Worm (Caenorhabditis elegans): ENCODE data around the gene F31F7.2.
A peak's percentile ranks its signal among the peaks of the same experiment; 100 is the strongest.

F31F7.2 gene

ce11 chrV:6223315-6224018 lies 47.2 kb upstream of the F31F7.2 start (continued):
- TF ChIP-seq ceh-88 (GFP tag; IDR thresholded peaks at IDR 0.05) (peak; percentile 8; the same call in 1 of the 2 replicates), lir-3 (tag; optimal IDR thresholded peaks at IDR 0.05; ENCODE audit: poor library complexity) (no peak), ces-1 (GFP tag; optimal IDR thresholded peaks at IDR 0.05) (no peak), ztf-4 (tag; optimal IDR thresholded peaks at IDR 0.05) (no peak), aly-2 (tag; optimal IDR thresholded peaks at IDR 0.05) (peak; percentile 59), jun-1 (tag; optimal IDR thresholded peaks at IDR 0.05) (peak; percentile 18), ceh-90 (tag; optimal IDR thresholded peaks at IDR 0.05) (no peak), blmp-1 (tag; optimal IDR thresholded peaks at IDR 0.05) (no peak), mef-2 (tag; optimal IDR thresholded peaks at IDR 0.05) (no peak), rnt-1 (tag; optimal IDR thresholded peaks at IDR 0.05) (no peak), ztf-11 (tag; optimal IDR thresholded peaks at IDR 0.05) (no peak)

- TF ChIP-seq nhr-90 (tag; optimal IDR thresholded peaks at IDR 0.05; ENCODE audit: poor library complexity) (no peak), ets-5 (GFP tag; IDR thresholded peaks at IDR 0.05) (peak; percentile 82; the same call in 1 of the 2 replicates)
Measured at ce11 chrV:6224019-6224335, 46.7 kb upstream of the F31F7.2 start.

DNA sequence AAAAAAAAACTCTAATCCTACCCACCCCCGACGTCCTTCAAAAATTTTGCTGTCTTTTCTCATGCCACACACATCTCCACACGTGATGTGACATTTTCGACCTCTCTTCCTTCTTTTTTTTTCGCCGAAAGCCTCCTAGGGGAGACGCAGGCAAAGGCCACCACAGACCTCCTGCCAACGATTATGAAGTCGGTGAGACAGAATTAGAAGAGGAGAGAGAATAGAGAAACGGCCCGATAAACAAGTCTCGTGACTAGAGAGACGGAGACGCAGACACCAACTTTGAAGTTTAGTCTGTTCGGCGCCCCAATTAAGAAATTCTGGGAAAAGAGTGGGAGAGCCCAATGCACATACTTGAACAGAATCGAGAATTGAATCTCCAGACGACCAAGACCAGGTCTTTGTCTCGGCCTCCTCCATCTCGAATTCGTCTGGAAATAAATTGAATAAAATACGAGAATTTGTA lies 46.1 kb upstream of the F31F7.2 start:
- TF ChIP-seq unc-130 (tag; optimal IDR thresholded peaks at IDR 0.05): peak; percentile 90
- TF ChIP-seq sptf-1 (tag; optimal IDR thresholded peaks at IDR 0.05): no peak
- TF ChIP-seq elt-3 (tag; optimal IDR thresholded peaks at IDR 0.05): peak in 5 of 6 experiments; percentile 30 to 91 (median 64)
- peak; percentile 92 for TF ChIP-seq mab-9 (GFP tag; IDR thresholded peaks at IDR 0.05)
- TF ChIP-seq snpc-4 (tag; optimal IDR thresholded peaks at IDR 0.05): peak; percentile 83
- TF ChIP-seq grh-1 (GFP tag; IDR thresholded peaks at IDR 0.05): peak; percentile 93
- peak; percentile 98 for TF ChIP-seq ama-1 (optimal IDR thresholded peaks at IDR 0.05)
- TF ChIP-seq skn-1 (tag; optimal IDR thresholded peaks at IDR 0.05): peak; percentile 93
- TF ChIP-seq nhr-19 (GFP tag; conservative IDR thresholded peaks at IDR 0.05): peak; percentile 94
- TF ChIP-seq ceh-82 (tag; optimal IDR thresholded peaks at IDR 0.05): peak; percentile 81 to 95 (median 87)
- TF ChIP-seq egl-27 (tag; optimal IDR thresholded peaks at IDR 0.05): peak; percentile 74 to 86
- no peak for TF ChIP-seq pqm-1 (tag; optimal IDR thresholded peaks at IDR 0.05)
- peak; percentile 69 to 89 for TF ChIP-seq lin-35 (GFP tag; optimal IDR thresholded peaks at IDR 0.05)
- peak; percentile 94 for TF ChIP-seq egl-13 (tag; optimal IDR thresholded peaks at IDR 0.05)
- TF ChIP-seq C16A3.4 (tag; optimal IDR thresholded peaks at IDR 0.05): peak; percentile 94
- peak; percentile 100 for TF ChIP-seq nhr-71 (tag; optimal IDR thresholded peaks at IDR 0.05)
- no peak for TF ChIP-seq unc-62 (GFP tag; optimal IDR thresholded peaks at IDR 0.05)
- peak; percentile 99 for TF ChIP-seq nhr-85 (tag)
- TF ChIP-seq aha-1 (tag; optimal IDR thresholded peaks at IDR 0.05): peak; percentile 91
- no peak for TF ChIP-seq F16B12.6 (tag; optimal IDR thresholded peaks at IDR 0.05)
- no peak for TF ChIP-seq tlp-1 (tag; optimal IDR thresholded peaks at IDR 0.05)
- TF ChIP-seq irx-1 (tag; optimal IDR thresholded peaks at IDR 0.05): peak; percentile 92
- no peak for TF ChIP-seq ets-5 (GFP tag; IDR thresholded peaks at IDR 0.05)
- peak; percentile 98 for TF ChIP-seq lin-13 (GFP tag; optimal IDR thresholded peaks at IDR 0.05)
- TF ChIP-seq dsc-1 (tag; optimal IDR thresholded peaks at IDR 0.05): peak; percentile 99
- TF ChIP-seq fos-1 (tag; optimal IDR thresholded peaks at IDR 0.05): peak; percentile 89
- TF ChIP-seq zag-1 (tag; optimal IDR thresholded peaks at IDR 0.05): no peak
- TF ChIP-seq dpl-1 (GFP tag; optimal IDR thresholded peaks at IDR 0.05): peak; percentile 67 to 75 (median 69)
- TF ChIP-seq swsn-7 (tag; optimal IDR thresholded peaks at IDR 0.05): peak; percentile 98
- peak; percentile 82 for TF ChIP-seq lir-3 (tag; optimal IDR thresholded peaks at IDR 0.05; ENCODE audit: poor library complexity)
- no peak for TF ChIP-seq nhr-28 (tag; optimal IDR thresholded peaks at IDR 0.05)
- peak; percentile 96 for TF ChIP-seq ztf-4 (tag; optimal IDR thresholded peaks at IDR 0.05)
- TF ChIP-seq unc-86 (tag; optimal IDR thresholded peaks at IDR 0.05): peak; percentile 99
- TF ChIP-seq nhr-12 (tag; optimal IDR thresholded peaks at IDR 0.05): peak; percentile 7
- peak; percentile 92 for TF ChIP-seq nhr-11 (tag; optimal IDR thresholded peaks at IDR 0.05)
- peak; percentile 97 for TF ChIP-seq mef-2 (tag; optimal IDR thresholded peaks at IDR 0.05)
- TF ChIP-seq xbp-1 (tag; optimal IDR thresholded peaks at IDR 0.05): peak; percentile 92
- TF ChIP-seq Y116A8C.19 (tag; optimal IDR thresholded peaks at IDR 0.05; ENCODE audit: borderline replicate concordance): peak; percentile 44
- TF ChIP-seq pag-3 (tag; optimal IDR thresholded peaks at IDR 0.05; ENCODE audit: borderline replicate concordance, insufficient read depth): peak; percentile 93

All from whole organism, L1 larva.